Fruit fly (Drosophila melanogaster) whole organism, prepupa: ENCODE measurements around the gene CG31675.
A peak's percentile ranks its signal among the peaks of the same experiment; 100 is the strongest.

Experiments
- CG1621 ChIP-seq: fragments of 200-800 bp; sonication (Bioruptor generic); optimal IDR thresholded peaks from 3 replicates; lab custom pipeline; 2018; ENCODE audit warnings: missing biosample characterization, mild to moderate bottlenecking, missing genetic modification characterization
- CG4318 ChIP-seq: fragments of 200-800 bp; sonication (Bioruptor generic); optimal IDR thresholded peaks from 3 replicates; lab custom pipeline; 2017; ENCODE audit warnings: missing biosample characterization, mild to moderate bottlenecking, missing genetic modification characterization
- CG6276 ChIP-seq: fragments of 200-800 bp; sonication (Bioruptor generic); optimal IDR thresholded peaks from 2 replicates; lab custom pipeline; 2017; ENCODE audit warnings: missing biosample characterization, mild to moderate bottlenecking, missing genetic modification characterization
- CG8632 ChIP-seq: fragments of 200-800 bp; sonication (Bioruptor generic); optimal IDR thresholded peaks from 3 replicates; lab custom pipeline; 2016; ENCODE audit warnings: missing biosample characterization, missing genetic modification characterization
- Eip75B ChIP-seq: fragments of 200-800 bp; sonication (Bioruptor generic); optimal IDR thresholded peaks from 3 replicates; lab custom pipeline; 2016; ENCODE audit warnings: missing biosample characterization, missing genetic modification characterization
- Eip78C ChIP-seq: fragments of 200-800 bp; sonication (Bioruptor generic); peaks from one replicate; lab custom pipeline; 2016; ENCODE audit warnings: missing biosample characterization, missing genetic modification characterization
- Sox102F ChIP-seq: fragments of 200-800 bp; sonication (Bioruptor generic); optimal IDR thresholded peaks from 2 replicates; lab custom pipeline; 2016; ENCODE audit warnings: missing biosample characterization, mild to moderate bottlenecking, missing genetic modification characterization
- achi ChIP-seq: fragments of 200-800 bp; sonication (Bioruptor generic); optimal IDR thresholded peaks from 3 replicates; lab custom pipeline; 2016; ENCODE audit warnings: missing biosample characterization, missing genetic modification characterization
- acj6 ChIP-seq: fragments of 200-800 bp; sonication (Bioruptor generic); optimal IDR thresholded peaks from 3 replicates; lab custom pipeline; 2016; ENCODE audit warnings: missing biosample characterization, missing genetic modification characterization
- dac ChIP-seq: fragments of 200-800 bp; sonication (Bioruptor generic); optimal IDR thresholded peaks from 2 replicates; lab custom pipeline; 2017; ENCODE audit warnings: missing biosample characterization, mild to moderate bottlenecking, missing genetic modification characterization
- esn ChIP-seq: fragments of 200-800 bp; sonication (Bioruptor generic); optimal IDR thresholded peaks from 2 replicates; lab custom pipeline; 2016; ENCODE audit warnings: missing biosample characterization, mild to moderate bottlenecking, missing genetic modification characterization, moderate library complexity
- lz ChIP-seq: fragments of 200-800 bp; sonication (Bioruptor generic); optimal IDR thresholded peaks from 3 replicates; lab custom pipeline; 2016; ENCODE audit warnings: missing biosample characterization, missing genetic modification characterization

DNA sequence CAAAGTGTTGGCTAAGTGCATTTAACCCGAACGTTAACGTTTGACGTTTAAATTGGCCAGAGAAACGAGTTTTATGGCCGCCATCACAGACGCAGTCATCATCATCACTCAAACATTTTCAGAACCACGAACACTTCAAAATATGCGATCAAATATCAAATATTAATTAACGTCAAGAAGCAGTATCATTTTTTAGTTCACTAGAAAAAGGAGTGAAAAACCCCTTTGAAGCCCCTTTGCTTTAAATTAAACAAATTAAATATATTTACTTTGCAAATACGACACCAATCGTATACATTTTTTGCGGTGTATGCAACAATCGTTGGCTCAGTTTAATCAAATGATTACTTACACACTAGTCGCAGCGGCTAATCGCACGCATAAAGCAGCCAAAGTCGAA lies 23.2 kb upstream of the CG31675 start:
- TF ChIP-seq achi (peak; percentile 15), Eip75B (GFP tag; lab: Kevin White, UChicago) (no peak), CG1621 (tag; lab: Kevin White, UChicago) (no peak), esn (GFP tag; lab: Kevin White, UChicago) (no peak), CG8632 (no peak), CG4318 (peak; percentile 28), CG6276 (GFP tag; lab: Kevin White, UChicago) (peak; percentile 51), Sox102F (no peak), lz (GFP tag; lab: Kevin White, UChicago) (no peak), dac (GFP tag; lab: Kevin White, UChicago) (no peak), acj6 (GFP tag; lab: Kevin White, UChicago) (no peak), Eip78C (GFP tag; lab: Kevin White, UChicago) (peak; percentile 64)
